Fruit fly (Drosophila melanogaster) S2 (cell line): Measurements from ENCODE around the gene CG3568.

Source experiments
- CG8478 ChIP-seq: fragments of >200 bp; optimal IDR thresholded peaks from 2 replicates; lab custom pipeline; 2018
- CTCF ChIP-seq, 2 experiments: fragments of >200 bp; optimal IDR thresholded peaks; 2 replicates each; lab custom pipeline; 2018

- TF ChIP-seq CG8478 (lab: Kevin White, UChicago) (no peak), CTCF (optimal IDR thresholded peaks at IDR 0.05; lab: Kevin White, UChicago) (no peak)
Observed at dm6 chrX:4582422-4582821, 40.0 kb downstream of the CG3568 start.
